Worm (Caenorhabditis elegans) whole organism, early embryonic: ENCODE results near the gene B0034.7.

Source experiments
- B0310.2 ChIP-seq: sonication (generic microtip); optimal IDR thresholded peaks from 2 replicates; lab custom pipeline; 2016; ENCODE audit warnings: mild to moderate bottlenecking, missing genetic modification characterization, missing compliant biosample characterization
- F13C5.2 ChIP-seq: sonication (generic microtip); optimal IDR thresholded peaks from 2 replicates; lab custom pipeline; 2017; ENCODE audit warnings: mild to moderate bottlenecking, missing genetic modification characterization, inconsistent platforms, missing compliant biosample characterization
- aly-1 ChIP-seq: sonication (generic microtip); optimal IDR thresholded peaks from 2 replicates; lab custom pipeline; 2016; ENCODE audit warnings: missing genetic modification characterization, missing compliant biosample characterization
- ama-1 ChIP-seq: fragments of 150-350 bp; optimal IDR thresholded peaks from 2 replicates; lab custom pipeline; 2014
- ceh-13 ChIP-seq: fragments of 200-800 bp; sonication (Bioruptor generic); optimal IDR thresholded peaks from 2 replicates; lab custom pipeline; 2018; ENCODE audit warnings: mild to moderate bottlenecking, missing genetic modification characterization, missing compliant biosample characterization
- ceh-36 ChIP-seq: sonication (generic microtip); optimal IDR thresholded peaks from 2 replicates; lab custom pipeline; 2016; ENCODE audit warnings: missing genetic modification characterization, inconsistent platforms, missing compliant biosample characterization
- ets-7 ChIP-seq: sonication (generic microtip); optimal IDR thresholded peaks from 2 replicates; lab custom pipeline; 2016; ENCODE audit warnings: missing genotype, missing genetic modification characterization, missing compliant biosample characterization
- hmbx-1 ChIP-seq: sonication (generic microtip); optimal IDR thresholded peaks from 2 replicates; lab custom pipeline; 2016; ENCODE audit warnings: mild to moderate bottlenecking, missing genetic modification characterization, missing compliant biosample characterization
- hmg-4 ChIP-seq: fragments of 200-800 bp; sonication (Bioruptor generic); optimal IDR thresholded peaks from 2 replicates; lab custom pipeline; 2018; ENCODE audit warnings: mild to moderate bottlenecking, missing genetic modification characterization, missing compliant biosample characterization
- hnd-1 ChIP-seq: sonication (generic microtip); optimal IDR thresholded peaks from 2 replicates; lab custom pipeline; 2016; ENCODE audit warnings: missing genetic modification characterization, missing compliant biosample characterization
- pes-1 ChIP-seq: fragments of 200-800 bp; sonication (Bioruptor generic); IDR thresholded peaks from 2 replicates; pipeline ENCODE4 v1.3.6; 2022; ENCODE audit warnings: missing genetic modification reagents, missing genetic modification characterization, missing compliant biosample characterization
- scrt-1 ChIP-seq: fragments of 200-800 bp; sonication (Bioruptor generic); IDR thresholded peaks from 2 replicates; pipeline ENCODE4 v1.3.6; 2022; ENCODE audit warnings: missing genetic modification characterization, missing compliant biosample characterization
- tbx-11 ChIP-seq: fragments of 200-800 bp; sonication (Bioruptor generic); IDR thresholded peaks from 2 replicates; pipeline ENCODE4 v1.3.6; 2022; ENCODE audit warnings: missing genetic modification characterization, missing compliant biosample characterization
- tra-4 ChIP-seq: sonication (generic microtip); optimal IDR thresholded peaks from 2 replicates; lab custom pipeline; 2017; ENCODE audit warnings: missing genetic modification characterization, missing compliant biosample characterization

The B0034.7 gene

ce11 chrII:6010544-6010943, 49.1 kb downstream of the B0034.7 start, which contains the start of gene ins-20:
Gene ins-20, plus strand, starts transcription at chrII:6010844.
- no peak for TF ChIP-seq hmbx-1 (tag; lab: Kevin White, UChicago)
- TF ChIP-seq aly-1 (tag; lab: Kevin White, UChicago): no peak
- no peak for TF ChIP-seq tbx-11 (GFP tag; lab: Robert Waterston, UW)
- TF ChIP-seq ceh-13: no peak
- TF ChIP-seq hmg-4: no peak
- TF ChIP-seq tra-4 (tag; lab: Kevin White, UChicago): no peak
- TF ChIP-seq hnd-1 (tag; lab: Kevin White, UChicago): no peak
- TF ChIP-seq ets-7: no peak
- TF ChIP-seq pes-1 (GFP tag; lab: Robert Waterston, UW): no peak
- TF ChIP-seq scrt-1 (GFP tag; lab: Robert Waterston, UW): no peak
- no peak for TF ChIP-seq ceh-36
- TF ChIP-seq F13C5.2: no peak
- no peak for TF ChIP-seq B0310.2 (tag; lab: Kevin White, UChicago)
- TF ChIP-seq ama-1: no peak
